Worm (Caenorhabditis elegans) whole organism, mixed stage, embryonic: ENCODE results near the gene cht-1.

ENCODE experiments used
- M03D4.4 ChIP-seq: sonication (generic microtip); optimal IDR thresholded peaks from 2 replicates; lab custom pipeline; 2017; ENCODE audit warnings: mild to moderate bottlenecking, missing genetic modification characterization, missing compliant biosample characterization
- bed-3 ChIP-seq: fragments of 200-800 bp; sonication (Bioruptor generic); optimal IDR thresholded peaks from 3 replicates; lab custom pipeline; 2018; ENCODE audit warnings: mild to moderate bottlenecking, missing genetic modification characterization, moderate library complexity, missing compliant biosample characterization
- elt-1 ChIP-seq: sonication (generic microtip); optimal IDR thresholded peaks from 2 replicates; lab custom pipeline; 2017; ENCODE audit warnings: missing genetic modification characterization, mild to moderate bottlenecking, missing compliant biosample characterization, antibody characterized with exemption, moderate library complexity, borderline replicate concordance; ENCODE audit not compliant: insufficient read depth
- hlh-1 ChIP-seq: fragments of 150-350 bp; optimal IDR thresholded peaks from 2 replicates; lab custom pipeline; 2014; ENCODE audit warnings: missing biosample characterization, missing genetic modification reagents, missing genetic modification characterization
- mab-5 ChIP-seq: fragments of 150-350 bp; optimal IDR thresholded peaks from 2 replicates; lab custom pipeline; 2014; ENCODE audit warnings: missing biosample characterization, missing genetic modification characterization
- mep-1 ChIP-seq: fragments of 150-350 bp; optimal IDR thresholded peaks from 2 replicates; lab custom pipeline; 2017; ENCODE audit warnings: missing biosample characterization, missing genetic modification reagents, missing genetic modification characterization, inconsistent platforms
- nhr-28 ChIP-seq: fragments of 150-350 bp; optimal IDR thresholded peaks from 2 replicates; lab custom pipeline; 2014; ENCODE audit warnings: missing biosample characterization, missing genetic modification characterization
- nhr-76 ChIP-seq: sonication (generic microtip); optimal IDR thresholded peaks from 2 replicates; lab custom pipeline; 2017; ENCODE audit warnings: missing biosample characterization, missing genetic modification characterization
- pha-4 ChIP-seq: fragments of 150-350 bp; optimal IDR thresholded peaks from 2 replicates; lab custom pipeline; 2018; ENCODE audit warnings: missing biosample characterization, missing genetic modification reagents, missing genetic modification characterization
- snpc-4 ChIP-seq: fragments of 150-350 bp; optimal IDR thresholded peaks from 2 replicates; lab custom pipeline; 2014; ENCODE audit warnings: missing biosample characterization, missing genetic modification characterization
- sptf-1 ChIP-seq: sonication (generic microtip); optimal IDR thresholded peaks from 2 replicates; lab custom pipeline; 2017; ENCODE audit warnings: mild to moderate bottlenecking, missing genetic modification characterization, moderate library complexity, missing compliant biosample characterization
- unc-62 ChIP-seq: fragments of 150-350 bp; optimal IDR thresholded peaks from 2 replicates; lab custom pipeline; 2014; ENCODE audit warnings: missing biosample characterization, missing genetic modification reagents, missing genetic modification characterization
- ztf-11 ChIP-seq: fragments of 150-350 bp; optimal IDR thresholded peaks from 2 replicates; lab custom pipeline; 2014; ENCODE audit warnings: missing biosample characterization, missing genetic modification characterization

DNA sequence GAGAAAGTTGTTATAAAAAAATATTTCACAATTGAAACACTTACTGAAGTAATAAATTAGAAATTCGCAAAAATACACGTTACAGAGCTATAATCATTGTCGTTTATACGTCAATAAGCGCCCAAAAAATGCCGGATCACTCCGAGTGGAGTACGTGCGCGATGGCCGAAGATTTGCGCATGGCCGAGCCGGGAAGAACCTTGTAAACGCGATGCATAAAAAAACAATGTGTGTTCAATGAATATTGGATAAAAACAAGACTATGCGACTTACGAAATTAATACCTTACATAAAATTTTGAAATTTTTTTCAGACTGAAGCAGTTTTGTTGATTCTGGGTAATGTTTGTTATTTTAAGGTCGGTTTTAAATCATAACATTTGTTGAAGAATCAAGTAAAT lies 20.7 kb downstream of the cht-1 start, which contains the start of gene sorf-1:
- TF ChIP-seq nhr-76 (tag; lab: Kevin White, UChicago) (no peak), mep-1 (tag; lab: Kevin White, UChicago) (peak; percentile 13), M03D4.4 (no peak), pha-4 (peak; percentile 13), unc-62 (GFP tag; lab: Kevin White, UChicago) (no peak), snpc-4 (tag; lab: Kevin White, UChicago) (no peak), mab-5 (no peak), bed-3 (no peak), nhr-28 (no peak), hlh-1 (no peak), ztf-11 (no peak), sptf-1 (tag; lab: Kevin White, UChicago) (no peak), elt-1 (no peak)
